Worm (Caenorhabditis elegans) whole organism, late embryonic: ENCODE measurements around the gene chtb-3.

Source experiments
- F13H6.1 ChIP-seq: sonication (generic microtip); optimal IDR thresholded peaks from 2 replicates; lab custom pipeline; 2016; ENCODE audit warnings: missing genetic modification characterization, missing compliant biosample characterization
- ama-1 ChIP-seq: fragments of 150-350 bp; optimal IDR thresholded peaks from 2 replicates; lab custom pipeline; 2014
- ceh-24 ChIP-seq: sonication (generic microtip); optimal IDR thresholded peaks from 2 replicates; lab custom pipeline; 2016; ENCODE audit warnings: mild to moderate bottlenecking, missing genetic modification characterization, missing compliant biosample characterization
- fax-1 ChIP-seq: sonication (generic microtip); optimal IDR thresholded peaks from 2 replicates; lab custom pipeline; 2016; ENCODE audit warnings: missing genotype, missing genetic modification characterization, missing compliant biosample characterization
- fkh-10 ChIP-seq: fragments of 150-350 bp; optimal IDR thresholded peaks from 2 replicates; lab custom pipeline; 2014; ENCODE audit warnings: missing biosample characterization, missing genetic modification reagents, missing genetic modification characterization
- gmeb-2 ChIP-seq: sonication (generic microtip); optimal IDR thresholded peaks from 2 replicates; lab custom pipeline; 2016; ENCODE audit warnings: missing genetic modification characterization, inconsistent platforms, missing compliant biosample characterization
- hlh-13 ChIP-seq: fragments of 200-800 bp; sonication (Bioruptor generic); optimal IDR thresholded peaks from 2 replicates; lab custom pipeline; 2018; ENCODE audit warnings: mild to moderate bottlenecking, missing genetic modification characterization, missing compliant biosample characterization
- hlh-8 ChIP-seq: sonication (generic microtip); optimal IDR thresholded peaks from 2 replicates; lab custom pipeline; 2016; ENCODE audit warnings: missing genotype, missing genetic modification characterization, missing compliant biosample characterization
- pag-3 ChIP-seq: sonication (generic microtip); optimal IDR thresholded peaks from 2 replicates; lab custom pipeline; 2016; ENCODE audit warnings: missing compliant biosample characterization, missing genetic modification characterization, borderline replicate concordance
- pha-2 ChIP-seq: sonication (generic microtip); optimal IDR thresholded peaks from 2 replicates; lab custom pipeline; 2017; ENCODE audit warnings: mild to moderate bottlenecking, missing genetic modification characterization, missing compliant biosample characterization
- pha-4 ChIP-seq: fragments of 150-350 bp; optimal IDR thresholded peaks from 2 replicates; lab custom pipeline; 2018; ENCODE audit warnings: missing biosample characterization, missing genetic modification reagents, missing genetic modification characterization
- pqm-1 ChIP-seq: sonication (generic microtip); optimal IDR thresholded peaks from 2 replicates; lab custom pipeline; 2016; ENCODE audit warnings: missing genetic modification characterization, missing compliant biosample characterization

DNA sequence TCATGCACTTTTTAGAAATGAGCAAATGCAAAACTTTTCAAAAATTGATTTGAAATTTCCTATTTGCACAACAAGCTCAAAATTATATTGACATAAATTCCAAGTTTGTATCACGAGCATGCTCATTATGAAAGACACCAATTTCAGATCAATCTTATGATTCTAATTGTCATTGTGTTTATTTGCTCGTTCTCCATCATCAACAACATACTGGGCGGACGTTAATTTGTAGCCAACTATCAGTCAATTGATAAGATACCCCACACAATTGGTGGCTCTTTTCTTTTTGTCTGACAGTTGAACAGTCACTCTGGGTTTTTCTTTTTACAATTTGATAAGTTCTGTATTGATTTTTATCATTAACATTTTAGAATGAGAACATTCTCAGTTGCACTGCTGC is 47.7 kb downstream of the chtb-3 start, which contains the start of gene lro-1:
- no peak for TF ChIP-seq pha-4
- no peak for TF ChIP-seq pag-3 (tag; lab: Kevin White, UChicago)
- no peak for TF ChIP-seq fkh-10 (GFP tag; lab: Kevin White, UChicago)
- TF ChIP-seq ama-1 (lab: Kevin White, UChicago): no peak
- no peak for TF ChIP-seq ceh-24
- no peak for TF ChIP-seq fax-1
- TF ChIP-seq hlh-8 (tag; lab: Kevin White, UChicago): no peak
- TF ChIP-seq hlh-13 (GFP tag; lab: Kevin White, UChicago): no peak
- no peak for TF ChIP-seq pqm-1 (tag; lab: Kevin White, UChicago)
- no peak for TF ChIP-seq gmeb-2 (tag; lab: Kevin White, UChicago)
- no peak for TF ChIP-seq pha-2 (tag; lab: Kevin White, UChicago)
- TF ChIP-seq F13H6.1: no peak
